Worm (Caenorhabditis elegans): ENCODE measurements around the gene Y69A2AR.28.

Gene Y69A2AR.28

ce11 chrIV:2654965-2655364 is 42.1 kb upstream of the Y69A2AR.28 start:
- TF ChIP-seq unc-55 (GFP tag; optimal IDR thresholded peaks at IDR 0.05) (no peak), madf-2 (tag; optimal IDR thresholded peaks at IDR 0.05) (no peak), hlh-6 (tag; optimal IDR thresholded peaks at IDR 0.05) (no peak), elt-2 (tag; optimal IDR thresholded peaks at IDR 0.05) (no peak), hlh-8 (tag; optimal IDR thresholded peaks at IDR 0.05) (no peak)

DNA sequence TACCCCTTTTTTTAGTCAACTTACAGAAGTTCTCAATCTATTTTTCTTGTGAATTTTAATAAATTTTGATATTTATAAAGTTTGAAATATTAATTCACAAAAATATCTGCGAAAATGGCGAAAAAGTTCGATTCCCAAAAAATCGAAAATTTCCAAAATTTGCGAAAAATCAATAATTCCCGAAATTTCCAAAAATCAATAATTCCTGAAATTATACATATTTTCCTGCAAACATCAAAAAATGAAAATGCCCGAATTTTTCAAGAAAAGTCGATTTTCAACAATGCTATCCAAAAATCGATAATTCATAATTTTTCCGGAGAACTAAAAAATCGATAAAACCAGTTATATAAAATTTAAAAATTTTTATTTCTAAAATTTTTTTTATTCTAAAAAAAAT is 37.2 kb upstream of the Y69A2AR.28 start:
- TF ChIP-seq dmd-4 (tag; optimal IDR thresholded peaks at IDR 0.05; ENCODE audit: borderline replicate concordance) (no peak), ceh-48 (tag; optimal IDR thresholded peaks at IDR 0.05) (peak; percentile 15), nhr-11 (tag; optimal IDR thresholded peaks at IDR 0.05) (no peak)

DNA sequence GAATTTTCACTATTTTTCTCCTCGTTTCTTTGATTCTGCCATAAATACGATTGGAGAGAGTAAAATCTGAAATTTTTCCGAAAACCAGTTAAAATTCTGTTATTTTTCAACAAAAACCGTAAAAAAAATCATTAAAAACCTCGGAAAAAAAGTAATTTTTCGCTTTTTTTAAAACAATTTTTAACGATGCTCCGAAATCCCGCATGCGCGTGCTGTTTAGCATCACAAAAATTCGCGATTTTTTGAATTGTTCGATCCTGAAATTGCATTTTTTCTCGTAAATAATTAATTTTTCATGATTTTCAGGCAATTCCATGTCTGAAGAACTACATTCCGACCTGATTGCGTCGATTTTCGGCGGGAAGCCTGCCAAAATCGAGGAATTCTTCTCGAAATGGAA is 29.8 kb upstream of the Y69A2AR.28 start, which contains the start of gene ric-8:
TSS of gene ric-8 (plus strand) at position 301 of the 400 bp plus-strand sequence.
- TF ChIP-seq fkh-6 (tag; optimal IDR thresholded peaks at IDR 0.05) = no peak
- TF ChIP-seq hlh-6 (tag; optimal IDR thresholded peaks at IDR 0.05) = no peak
- no peak for TF ChIP-seq lim-6 (tag; optimal IDR thresholded peaks at IDR 0.05)
- no peak for TF ChIP-seq unc-3 (GFP tag; conservative IDR thresholded peaks at IDR 0.05)
- TF ChIP-seq unc-3 (tag; optimal IDR thresholded peaks at IDR 0.05) = no peak
- no peak for TF ChIP-seq Y22D7AL.16 (tag; optimal IDR thresholded peaks at IDR 0.05)
- TF ChIP-seq odd-2 (tag; optimal IDR thresholded peaks at IDR 0.05) = no peak
- TF ChIP-seq gmeb-2 (tag; optimal IDR thresholded peaks at IDR 0.05) = no peak
- no peak for TF ChIP-seq ref-2 (tag; optimal IDR thresholded peaks at IDR 0.05)
- TF ChIP-seq fkh-10 (GFP tag; optimal IDR thresholded peaks at IDR 0.05) = no peak
- TF ChIP-seq K09A11.1 (tag; optimal IDR thresholded peaks at IDR 0.05; ENCODE audit: insufficient read depth) = no peak
- TF ChIP-seq pag-3 (tag; optimal IDR thresholded peaks at IDR 0.05; ENCODE audit: borderline replicate concordance) = no peak
- TF ChIP-seq sdc-2 (tag; optimal IDR thresholded peaks at IDR 0.05) = no peak
- no peak for TF ChIP-seq ceh-24 (tag; optimal IDR thresholded peaks at IDR 0.05)

ce11 chrIV:2642054-2642453 is 29.2 kb upstream of the Y69A2AR.28 start:
- no peak for TF ChIP-seq ceh-22 (tag; optimal IDR thresholded peaks at IDR 0.05)
- TF ChIP-seq lin-11 (tag; optimal IDR thresholded peaks at IDR 0.05) = no peak
- no peak for TF ChIP-seq ceh-31 (tag; optimal IDR thresholded peaks at IDR 0.05)

DNA sequence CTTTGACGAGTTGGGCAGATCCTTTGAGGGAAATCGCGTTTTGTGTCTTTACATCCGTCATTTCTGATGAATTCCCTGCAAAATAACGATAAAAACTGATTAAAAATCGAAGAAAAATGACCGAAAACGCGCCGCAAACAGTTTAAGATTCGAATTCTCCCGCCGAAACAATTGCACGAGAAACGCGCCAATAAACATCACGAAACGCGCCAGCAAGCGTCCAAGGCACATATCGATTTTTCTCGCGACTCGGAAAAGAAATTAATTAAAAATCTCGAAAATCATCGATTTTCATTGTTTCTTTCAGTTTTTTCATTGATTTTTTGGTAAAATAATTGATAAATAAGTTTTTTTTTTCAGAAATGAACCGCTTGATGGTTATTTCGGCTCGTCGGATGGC is 28.1 kb upstream of the Y69A2AR.28 start, which contains the start of the genes mdf-2 and nduv-3:
TSS of gene mdf-2 (minus strand) at position 176 of the 400 bp plus-strand sequence.
TSS of gene nduv-3 (plus strand) at position 361 of the 400 bp plus-strand sequence.
- peak; percentile 41 for TF ChIP-seq ceh-14 (tag; optimal IDR thresholded peaks at IDR 0.05)
- peak; percentile 11 for TF ChIP-seq tbx-2 (tag; optimal IDR thresholded peaks at IDR 0.05)
- no peak for TF ChIP-seq tbx-7 (tag; optimal IDR thresholded peaks at IDR 0.05)
- no peak for TF ChIP-seq nhr-11 (tag; optimal IDR thresholded peaks at IDR 0.05)
- TF ChIP-seq unc-42 (tag; optimal IDR thresholded peaks at IDR 0.05) = peak; percentile 44
- TF ChIP-seq hlh-6 (tag; optimal IDR thresholded peaks at IDR 0.05) = no peak
- no peak for TF ChIP-seq mec-3 (tag; optimal IDR thresholded peaks at IDR 0.05; ENCODE audit: borderline replicate concordance)
- no peak for TF ChIP-seq ref-2 (tag; optimal IDR thresholded peaks at IDR 0.05)
- peak; percentile 47 for TF ChIP-seq unc-55 (GFP tag; optimal IDR thresholded peaks at IDR 0.05)
- peak; percentile 49 for TF ChIP-seq nfya-1 (tag; optimal IDR thresholded peaks at IDR 0.05)
- no peak for TF ChIP-seq madf-2 (tag; optimal IDR thresholded peaks at IDR 0.05)
- no peak for TF ChIP-seq ahr-1 (tag; optimal IDR thresholded peaks at IDR 0.05)
- no peak for TF ChIP-seq pqm-1 (tag; optimal IDR thresholded peaks at IDR 0.05)
- TF ChIP-seq fax-1 (tag; optimal IDR thresholded peaks at IDR 0.05) = no peak
- no peak for TF ChIP-seq ceh-6 (GFP tag; optimal IDR thresholded peaks at IDR 0.05)
- TF ChIP-seq ztf-16 (tag; optimal IDR thresholded peaks at IDR 0.05) = no peak
- no peak for TF ChIP-seq sox-2 (GFP tag; IDR thresholded peaks at IDR 0.05)
- no peak for TF ChIP-seq K09A11.1 (tag; optimal IDR thresholded peaks at IDR 0.05; ENCODE audit: insufficient read depth)
- TF ChIP-seq pag-3 (tag; optimal IDR thresholded peaks at IDR 0.05; ENCODE audit: borderline replicate concordance) = no peak
- no peak for TF ChIP-seq C38D4.7 (GFP tag; optimal IDR thresholded peaks at IDR 0.05)
- TF ChIP-seq pat-9 (tag; optimal IDR thresholded peaks at IDR 0.05) = no peak
- no peak for TF ChIP-seq T23F11.4 (GFP tag; optimal IDR thresholded peaks at IDR 0.05)
- TF ChIP-seq ceh-48 (tag; optimal IDR thresholded peaks at IDR 0.05) = peak; percentile 93

All from whole organism, late embryonic.